Fruit fly (Drosophila melanogaster) whole organism, prepupa: ENCODE measurements around the gene CG5214.

Experiments
- Blimp-1 ChIP-seq: fragments of 200-800 bp; sonication (Bioruptor generic); optimal IDR thresholded peaks from 3 replicates; lab custom pipeline; 2017; ENCODE audit warnings: missing biosample characterization, missing genetic modification characterization, mild to moderate bottlenecking, moderate library complexity, missing genetic modification reagents
- CG10669 ChIP-seq: fragments of 200-800 bp; sonication (Bioruptor generic); optimal IDR thresholded peaks from 3 replicates; lab custom pipeline; 2018; ENCODE audit warnings: missing biosample characterization, mild to moderate bottlenecking, missing genetic modification characterization, moderate library complexity
- CG11294 ChIP-seq: fragments of 200-800 bp; sonication (Bioruptor generic); IDR thresholded peaks from 2 replicates; pipeline ENCODE4 v1.3.6; 2022; ENCODE audit warnings: missing biosample characterization, missing genetic modification characterization
- CG11762 ChIP-seq: fragments of 200-800 bp; sonication (Bioruptor generic); optimal IDR thresholded peaks from 3 replicates; lab custom pipeline; 2016; ENCODE audit warnings: missing biosample characterization, missing genetic modification characterization; ENCODE audit not compliant: insufficient read depth
- CG11902 ChIP-seq: fragments of 200-800 bp; sonication (Bioruptor generic); optimal IDR thresholded peaks from 3 replicates; lab custom pipeline; 2016; ENCODE audit warnings: missing biosample characterization, missing genetic modification characterization
- CG15336 ChIP-seq: fragments of 200-800 bp; sonication (Bioruptor generic); IDR thresholded peaks from 2 replicates; pipeline ENCODE4 v1.3.6; 2022; ENCODE audit warnings: missing biosample characterization, missing genetic modification characterization
- CG1621 ChIP-seq: fragments of 200-800 bp; sonication (Bioruptor generic); optimal IDR thresholded peaks from 3 replicates; lab custom pipeline; 2018; ENCODE audit warnings: missing biosample characterization, mild to moderate bottlenecking, missing genetic modification characterization
- CG16779 ChIP-seq: fragments of 200-800 bp; sonication (Bioruptor generic); optimal IDR thresholded peaks from 3 replicates; lab custom pipeline; 2017; ENCODE audit warnings: missing biosample characterization, mild to moderate bottlenecking, missing genetic modification characterization
- CG3032 ChIP-seq: fragments of 200-800 bp; optimal IDR thresholded peaks from 2 replicates; lab custom pipeline; 2019; ENCODE audit warnings: missing biosample characterization, mild to moderate bottlenecking, missing genetic modification characterization, moderate library complexity
- CG31627 ChIP-seq: fragments of 200-800 bp; sonication (Bioruptor generic); optimal IDR thresholded peaks from 3 replicates; lab custom pipeline; 2016; ENCODE audit warnings: missing biosample characterization, missing genetic modification characterization
- CG32006 ChIP-seq: fragments of 200-800 bp; sonication (Bioruptor generic); optimal IDR thresholded peaks from 3 replicates; lab custom pipeline; 2017; ENCODE audit warnings: missing biosample characterization, mild to moderate bottlenecking, missing genetic modification characterization
- CG3919 ChIP-seq: fragments of 200-800 bp; sonication (Bioruptor generic); optimal IDR thresholded peaks from 3 replicates; lab custom pipeline; 2016; ENCODE audit warnings: missing biosample characterization, missing genetic modification characterization
- CG6163 ChIP-seq: fragments of 200-800 bp; sonication (Bioruptor generic); IDR thresholded peaks from 3 replicates; pipeline ENCODE4 v1.3.6; 2022; ENCODE audit warnings: missing biosample characterization, missing genetic modification characterization
- CG6792 ChIP-seq: fragments of 200-800 bp; sonication (Bioruptor generic); optimal IDR thresholded peaks from 3 replicates; lab custom pipeline; 2016; ENCODE audit warnings: missing biosample characterization, missing genetic modification characterization
- CG6808 ChIP-seq: fragments of 200-800 bp; sonication (Bioruptor generic); optimal IDR thresholded peaks from 3 replicates; lab custom pipeline; 2017; ENCODE audit warnings: missing biosample characterization, missing genetic modification characterization, mild to moderate bottlenecking, moderate library complexity, missing genetic modification reagents
- CG6854 ChIP-seq: fragments of 200-800 bp; sonication (Bioruptor generic); optimal IDR thresholded peaks from 2 replicates; lab custom pipeline; 2017; ENCODE audit warnings: missing biosample characterization, mild to moderate bottlenecking, missing genetic modification characterization
- CG8119 ChIP-seq: fragments of 200-800 bp; sonication (Bioruptor generic); IDR thresholded peaks from 3 replicates; pipeline ENCODE4 v1.3.6; 2022; ENCODE audit warnings: missing biosample characterization, missing genetic modification characterization
- CG8632 ChIP-seq: fragments of 200-800 bp; sonication (Bioruptor generic); optimal IDR thresholded peaks from 3 replicates; lab custom pipeline; 2016; ENCODE audit warnings: missing biosample characterization, missing genetic modification characterization
- Eip78C ChIP-seq: fragments of 200-800 bp; sonication (Bioruptor generic); peaks from one replicate; lab custom pipeline; 2016; ENCODE audit warnings: missing biosample characterization, missing genetic modification characterization
- Gug ChIP-seq: fragments of 200-800 bp; sonication (Bioruptor generic); IDR thresholded peaks from 2 replicates; pipeline ENCODE4 v1.3.6; 2022; ENCODE audit warnings: missing biosample characterization, missing genetic modification characterization
- Hr39 ChIP-seq: fragments of 200-800 bp; sonication (Bioruptor generic); optimal IDR thresholded peaks from 2 replicates; lab custom pipeline; 2016; ENCODE audit warnings: missing biosample characterization, missing genetic modification characterization
- Hr4 ChIP-seq: fragments of 200-800 bp; sonication (Bioruptor generic); optimal IDR thresholded peaks from 3 replicates; lab custom pipeline; 2016; ENCODE audit warnings: missing biosample characterization, missing genetic modification characterization
- Lpt ChIP-seq: fragments of 200-800 bp; sonication (Bioruptor generic); optimal IDR thresholded peaks from 3 replicates; lab custom pipeline; 2016; ENCODE audit warnings: missing biosample characterization, missing genetic modification characterization
- Met ChIP-seq: fragments of 200-800 bp; sonication (Bioruptor generic); optimal IDR thresholded peaks from 3 replicates; lab custom pipeline; 2016; ENCODE audit warnings: missing biosample characterization, missing genetic modification characterization
- OdsH ChIP-seq: fragments of 200-800 bp; sonication (Bioruptor generic); optimal IDR thresholded peaks from 3 replicates; lab custom pipeline; 2016; ENCODE audit warnings: missing biosample characterization, missing genetic modification characterization
- Sox102F ChIP-seq: fragments of 200-800 bp; sonication (Bioruptor generic); optimal IDR thresholded peaks from 2 replicates; lab custom pipeline; 2016; ENCODE audit warnings: missing biosample characterization, mild to moderate bottlenecking, missing genetic modification characterization
- Sox14 ChIP-seq: fragments of 200-800 bp; sonication (Bioruptor generic); optimal IDR thresholded peaks from 3 replicates; lab custom pipeline; 2016; ENCODE audit warnings: missing biosample characterization, missing genetic modification characterization
- cyc ChIP-seq: fragments of 200-800 bp; sonication (Bioruptor generic); optimal IDR thresholded peaks from 3 replicates; lab custom pipeline; 2016; ENCODE audit warnings: missing biosample characterization, missing genetic modification characterization
- dac ChIP-seq: fragments of 200-800 bp; sonication (Bioruptor generic); optimal IDR thresholded peaks from 2 replicates; lab custom pipeline; 2017; ENCODE audit warnings: missing biosample characterization, mild to moderate bottlenecking, missing genetic modification characterization
- dsx ChIP-seq: fragments of 200-800 bp; optimal IDR thresholded peaks from 3 replicates; lab custom pipeline; 2019; ENCODE audit warnings: missing biosample characterization, mild to moderate bottlenecking, missing genetic modification characterization, moderate library complexity; ENCODE audit not compliant: poor library complexity, severe bottlenecking
- eg ChIP-seq: fragments of 200-800 bp; sonication (Bioruptor generic); IDR thresholded peaks from 3 replicates; pipeline ENCODE4 v1.3.6; 2022; ENCODE audit warnings: missing biosample characterization, missing genetic modification characterization
- esn ChIP-seq: fragments of 200-800 bp; sonication (Bioruptor generic); optimal IDR thresholded peaks from 2 replicates; lab custom pipeline; 2016; ENCODE audit warnings: missing biosample characterization, mild to moderate bottlenecking, missing genetic modification characterization, moderate library complexity
- fd85E ChIP-seq: fragments of 200-800 bp; sonication (Bioruptor generic); optimal IDR thresholded peaks from 3 replicates; lab custom pipeline; 2016; ENCODE audit warnings: missing biosample characterization, missing genetic modification characterization
- fkh ChIP-seq: fragments of 200-800 bp; sonication (Bioruptor generic); optimal IDR thresholded peaks from 3 replicates; lab custom pipeline; 2017; ENCODE audit warnings: missing biosample characterization, mild to moderate bottlenecking, missing genetic modification characterization, moderate library complexity
- lz ChIP-seq: fragments of 200-800 bp; sonication (Bioruptor generic); optimal IDR thresholded peaks from 3 replicates; lab custom pipeline; 2016; ENCODE audit warnings: missing biosample characterization, missing genetic modification characterization
- net ChIP-seq: fragments of 200-800 bp; sonication (Bioruptor generic); optimal IDR thresholded peaks from 3 replicates; lab custom pipeline; 2016; ENCODE audit warnings: missing biosample characterization, missing genetic modification characterization
- pdm3 ChIP-seq: fragments of 200-800 bp; sonication (Bioruptor generic); optimal IDR thresholded peaks from 3 replicates; lab custom pipeline; 2016; ENCODE audit warnings: missing biosample characterization, missing genetic modification characterization
- spab ChIP-seq: fragments of 200-800 bp; sonication (Bioruptor generic); optimal IDR thresholded peaks from 2 replicates; lab custom pipeline; 2017; ENCODE audit warnings: missing biosample characterization, mild to moderate bottlenecking, missing genetic modification characterization, missing genetic modification reagents
- ss ChIP-seq, 2 experiments: fragments of 200-800 bp; sonication (Bioruptor generic); optimal IDR thresholded peaks; 2 replicates in 1 of 2; 3 replicates in 1 of 2; lab custom pipeline; 2017 to 2018; ENCODE audit warnings: mild to moderate bottlenecking in 2 of 2, missing biosample characterization in 2 of 2, missing genetic modification characterization in 2 of 2, moderate library complexity in 1 of 2
- svp ChIP-seq: fragments of 200-800 bp; sonication (Bioruptor generic); peaks from one replicate; lab custom pipeline; 2016; ENCODE audit warnings: missing biosample characterization, missing genetic modification characterization
- vri ChIP-seq: fragments of 200-800 bp; sonication (Bioruptor generic); optimal IDR thresholded peaks from 3 replicates; lab custom pipeline; 2016; ENCODE audit warnings: missing biosample characterization, mild to moderate bottlenecking, missing genetic modification characterization

CG5214 gene

DNA sequence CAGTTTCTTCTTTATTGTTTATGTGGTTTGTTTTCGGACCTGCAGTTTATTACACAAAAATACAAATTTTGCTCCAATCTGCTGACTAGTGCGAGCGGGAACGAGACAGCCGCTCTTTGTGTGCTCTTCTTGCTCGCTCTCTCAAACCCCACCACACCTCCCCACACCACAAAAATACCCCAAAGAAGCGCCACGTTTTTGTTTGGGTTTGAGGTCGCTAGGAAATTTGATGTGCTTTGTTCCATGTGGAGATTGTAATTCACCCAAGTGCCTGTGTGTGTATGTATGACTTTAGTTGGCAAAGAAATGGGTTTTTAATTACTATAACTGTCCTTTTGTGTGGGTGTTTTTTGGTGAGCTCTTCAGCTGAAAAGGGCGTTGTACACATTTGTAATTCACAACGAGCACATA, 46.0 kb upstream of the CG5214 start:
- TF ChIP-seq net (GFP tag; lab: Kevin White, UChicago) (peak; percentile 7), Blimp-1 (GFP tag; lab: Kevin White, UChicago) (peak; percentile 25), svp (GFP tag; lab: Kevin White, UChicago) (peak; percentile 67), lz (no peak), CG11762 (GFP tag; lab: Kevin White, UChicago) (no peak), Sox14 (GFP tag; lab: Kevin White, UChicago) (peak; percentile 76), ss (GFP tag; optimal IDR thresholded peaks at IDR 0.05; lab: Kevin White, UChicago) (no peak), CG16779 (no peak), Eip78C (peak; percentile 69), eg (GFP tag; lab: Robert Waterston, UW) (peak; percentile 41; the same call in 1 of the 3 replicates), Hr4 (no peak), vri (GFP tag; lab: Kevin White, UChicago) (peak; percentile 63), CG3919 (GFP tag; lab: Kevin White, UChicago) (no peak), Met (GFP tag; lab: Kevin White, UChicago) (no peak), CG6163 (GFP tag; lab: Robert Waterston, UW) (0 out of 3 replicates have a peak, but pooled peaks have one; percentile 25), Hr39 (GFP tag; lab: Kevin White, UChicago) (no peak), fkh (peak; percentile 82), CG11902 (GFP tag; lab: Kevin White, UChicago) (no peak), Lpt (peak; percentile 56), CG8632 (GFP tag; lab: Kevin White, UChicago) (peak; percentile 6), dsx (GFP tag; lab: Kevin White, UChicago) (peak; percentile 21), CG6854 (GFP tag; lab: Kevin White, UChicago) (peak; percentile 4)

DNA sequence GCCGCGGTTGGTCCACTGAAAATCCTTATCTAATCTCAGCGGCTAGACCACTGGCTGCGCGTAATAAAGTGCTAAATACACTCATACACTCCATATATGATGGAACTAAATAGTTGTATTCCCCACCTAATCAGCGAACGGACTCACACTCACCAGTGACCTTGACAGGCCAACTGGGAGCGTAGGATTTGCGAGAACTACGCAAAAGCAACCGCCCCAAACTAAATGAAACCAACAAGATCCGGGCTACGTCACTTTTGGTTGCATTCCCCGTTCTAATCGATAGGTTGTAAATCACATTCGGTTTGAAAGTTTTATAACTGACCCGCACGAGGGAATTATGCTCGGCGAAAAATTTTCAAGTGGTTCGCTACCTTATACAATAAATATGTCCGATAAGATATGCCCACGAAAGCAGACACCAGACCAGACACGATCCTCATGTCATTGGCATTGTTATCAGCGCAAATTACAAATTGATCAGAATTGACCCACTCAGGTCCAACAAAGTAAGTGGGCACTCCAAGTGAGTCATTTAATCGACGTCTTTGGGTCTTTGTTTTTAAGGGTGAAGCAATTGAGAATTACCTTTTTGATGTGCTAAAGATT, 44.8 kb upstream of the CG5214 start:
- TF ChIP-seq dsx (GFP tag; lab: Kevin White, UChicago) (peak; percentile 28), Blimp-1 (GFP tag; lab: Kevin White, UChicago) (no peak), OdsH (GFP tag; lab: Kevin White, UChicago) (no peak), CG32006 (no peak)
- TF ChIP-seq, all 60 proteins: peak for 1

DNA sequence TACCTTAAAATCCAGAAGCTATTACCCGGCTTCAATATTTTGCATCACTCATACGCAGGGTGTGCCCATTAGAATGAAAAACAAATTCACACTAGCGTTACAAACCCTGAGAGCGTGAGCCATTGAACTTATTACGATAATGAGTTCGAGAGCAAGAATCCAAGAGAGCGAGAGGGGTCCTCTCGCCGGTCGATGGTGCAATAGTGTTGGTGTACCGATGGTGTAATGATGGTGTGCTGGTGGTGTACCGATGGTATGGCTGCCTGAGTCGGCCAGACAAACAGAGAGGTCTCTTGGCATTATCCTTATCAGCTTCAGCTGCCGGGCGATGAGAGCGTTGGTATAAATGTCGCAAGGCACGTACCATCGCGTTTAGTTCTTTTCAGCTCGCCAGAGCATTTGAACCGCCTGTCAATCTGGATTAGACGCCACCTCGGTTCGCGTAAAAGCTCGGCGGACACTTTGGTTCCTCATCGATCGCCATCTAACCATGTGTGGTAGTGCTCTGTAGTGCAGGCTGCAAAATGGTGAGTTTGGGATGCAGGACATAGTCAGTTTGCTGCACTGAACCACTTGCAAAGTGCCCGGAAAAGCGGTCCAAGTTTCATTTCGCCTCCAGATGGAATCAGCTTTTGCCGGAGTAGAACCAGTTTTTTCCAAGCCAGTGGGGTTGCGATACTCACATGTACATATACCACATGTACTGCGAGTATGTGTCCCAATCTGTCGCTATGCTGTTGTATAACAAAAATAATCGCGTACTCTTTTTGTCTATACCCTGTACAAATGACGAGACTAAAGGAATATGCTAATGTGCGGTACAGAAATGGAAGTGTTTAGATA, 43.8 kb upstream of the CG5214 start:
- TF ChIP-seq CG3032 (tag; lab: Kevin White, UChicago) (no peak), Sox102F (GFP tag; lab: Kevin White, UChicago) (no peak), spab (no peak), vri (GFP tag; lab: Kevin White, UChicago) (peak; percentile 96), OdsH (GFP tag; lab: Kevin White, UChicago) (no peak), Lpt (peak; percentile 18), CG6808 (GFP tag; lab: Kevin White, UChicago) (no peak), Hr4 (no peak), svp (GFP tag; lab: Kevin White, UChicago) (peak; percentile 92), Sox14 (GFP tag; lab: Kevin White, UChicago) (no peak), CG11762 (GFP tag; lab: Kevin White, UChicago) (no peak), dac (peak; percentile 38), CG1621 (peak; percentile 56), CG11294 (peak; percentile 28; the same call in 1 of the 2 replicates)
- TF ChIP-seq, all 60 proteins: peak for 6

DNA sequence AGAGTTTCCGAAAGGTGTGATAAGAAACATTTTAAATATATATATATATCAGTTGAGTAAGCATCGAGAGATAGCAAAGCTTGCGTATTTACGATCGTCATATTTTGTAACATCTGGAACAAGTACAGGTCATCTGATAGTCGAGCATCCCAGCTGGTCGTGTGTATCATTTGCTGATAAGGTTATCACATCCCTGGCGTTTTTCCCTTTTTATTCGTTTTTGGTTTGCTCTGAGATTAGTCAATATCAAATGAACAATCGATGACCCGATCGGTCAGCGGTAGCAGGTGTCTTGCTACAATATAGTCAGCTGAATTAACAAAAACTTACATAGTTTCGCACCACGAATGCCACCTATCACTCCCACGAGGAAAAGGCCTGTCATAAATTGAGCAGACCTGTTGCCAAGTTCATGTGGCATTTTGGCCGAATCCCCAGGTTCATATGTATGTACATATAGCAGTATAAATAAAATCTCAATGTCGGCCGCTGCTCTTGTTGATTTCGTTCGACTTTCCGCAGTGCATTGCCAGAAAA, 43.1 kb upstream of the CG5214 start:
- TF ChIP-seq cyc (peak; percentile 53), svp (GFP tag; lab: Kevin White, UChicago) (peak; percentile 89), CG6854 (GFP tag; lab: Kevin White, UChicago) (no peak), CG3919 (GFP tag; lab: Kevin White, UChicago) (peak; percentile 58), CG31627 (GFP tag; lab: Kevin White, UChicago) (peak; percentile 56), CG10669 (GFP tag; lab: Kevin White, UChicago) (peak; percentile 28), CG11294 (no peak), dsx (GFP tag; lab: Kevin White, UChicago) (peak; percentile 50), Lpt (no peak), CG6808 (GFP tag; lab: Kevin White, UChicago) (peak; percentile 14), pdm3 (GFP tag; lab: Kevin White, UChicago) (peak; percentile 70), fd85E (GFP tag; lab: Kevin White, UChicago) (no peak), esn (GFP tag; lab: Kevin White, UChicago) (peak; percentile 77), CG15336 (GFP tag; lab: Robert Waterston, UW) (peak; percentile 66), Gug (GFP tag; lab: Robert Waterston, UW) (0 out of 2 replicates have a peak, but pooled peaks have one; percentile 34), CG8119 (peak; percentile 67; the same call in 2 of the 3 replicates), CG6792 (GFP tag; lab: Kevin White, UChicago) (peak; percentile 47), ss (GFP tag; optimal IDR thresholded peaks at IDR 0.05; lab: Kevin White, UChicago) (peak; percentile 23 to 62)
